Worm (Caenorhabditis elegans) whole organism, early embryonic: ENCODE results near the gene nlp-78.

Experiments used
- B0310.2 ChIP-seq: sonication (generic microtip); optimal IDR thresholded peaks from 2 replicates; lab custom pipeline; 2016; ENCODE audit warnings: mild to moderate bottlenecking, missing genetic modification characterization, missing compliant biosample characterization
- aly-1 ChIP-seq: sonication (generic microtip); optimal IDR thresholded peaks from 2 replicates; lab custom pipeline; 2016; ENCODE audit warnings: missing genetic modification characterization, missing compliant biosample characterization
- ama-1 ChIP-seq: fragments of 150-350 bp; optimal IDR thresholded peaks from 2 replicates; lab custom pipeline; 2014
- ets-7 ChIP-seq: sonication (generic microtip); optimal IDR thresholded peaks from 2 replicates; lab custom pipeline; 2016; ENCODE audit warnings: missing genotype, missing genetic modification characterization, missing compliant biosample characterization
- hmg-4 ChIP-seq: fragments of 200-800 bp; sonication (Bioruptor generic); optimal IDR thresholded peaks from 2 replicates; lab custom pipeline; 2018; ENCODE audit warnings: mild to moderate bottlenecking, missing genetic modification characterization, missing compliant biosample characterization
- pes-1 ChIP-seq: fragments of 200-800 bp; sonication (Bioruptor generic); IDR thresholded peaks from 2 replicates; pipeline ENCODE4 v1.3.6; 2022; ENCODE audit warnings: missing genetic modification reagents, missing genetic modification characterization, missing compliant biosample characterization
- scrt-1 ChIP-seq: fragments of 200-800 bp; sonication (Bioruptor generic); IDR thresholded peaks from 2 replicates; pipeline ENCODE4 v1.3.6; 2022; ENCODE audit warnings: missing genetic modification characterization, missing compliant biosample characterization
- sea-1 ChIP-seq: fragments of 200-800 bp; sonication (Bioruptor generic); conservative IDR thresholded peaks from 2 replicates; pipeline ENCODE4 v1.3.6; 2022; ENCODE audit warnings: missing genetic modification characterization, missing compliant biosample characterization
- tbx-11 ChIP-seq: fragments of 200-800 bp; sonication (Bioruptor generic); IDR thresholded peaks from 2 replicates; pipeline ENCODE4 v1.3.6; 2022; ENCODE audit warnings: missing genetic modification characterization, missing compliant biosample characterization
- tbx-37 ChIP-seq: fragments of 200-800 bp; sonication (Bioruptor generic); conservative IDR thresholded peaks from 2 replicates; pipeline ENCODE4 v1.3.6; 2022; ENCODE audit warnings: missing genetic modification reagents, missing genetic modification characterization, missing compliant biosample characterization
- tra-4 ChIP-seq: sonication (generic microtip); optimal IDR thresholded peaks from 2 replicates; lab custom pipeline; 2017; ENCODE audit warnings: missing genetic modification characterization, missing compliant biosample characterization

DNA sequence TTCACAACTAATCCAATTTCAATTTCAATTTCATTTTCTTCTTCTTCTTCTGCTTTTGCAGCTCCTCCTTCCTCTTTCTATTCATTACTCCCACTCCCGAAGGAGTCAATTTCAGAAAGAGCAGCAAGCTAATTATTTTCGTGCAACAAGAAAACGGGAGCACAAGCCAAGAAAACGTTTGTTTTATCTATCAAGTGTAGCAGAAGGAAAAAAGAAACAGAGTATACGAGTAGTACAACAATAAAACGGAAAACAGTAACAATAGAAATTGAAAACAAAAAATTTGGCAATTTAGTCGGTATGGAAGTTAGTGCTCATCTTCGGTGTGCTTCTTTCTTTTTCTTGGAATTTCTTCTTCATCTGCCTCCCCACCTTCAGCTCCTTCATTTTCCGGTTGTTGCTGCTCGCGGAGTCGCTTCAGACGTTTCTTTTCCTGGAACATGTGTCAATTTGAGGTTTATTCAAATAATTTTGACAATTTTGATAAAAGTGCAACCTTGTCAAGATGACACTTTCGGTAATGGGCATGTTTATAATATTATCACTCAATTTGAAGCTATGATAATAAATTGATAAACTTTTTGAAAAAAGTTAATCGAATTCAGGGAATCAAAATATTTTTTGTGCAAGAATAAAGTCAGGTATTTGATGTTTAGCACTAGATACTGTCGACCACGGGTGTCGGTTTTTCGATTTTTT is 29.9 kb downstream of the nlp-78 start, which contains the start of gene W07A12.8:
- no peak for TF ChIP-seq ama-1 (lab: Kevin White, UChicago)
- TF ChIP-seq aly-1 (tag; lab: Kevin White, UChicago), result no peak
- TF ChIP-seq B0310.2 (tag; lab: Kevin White, UChicago), result no peak
- no peak for TF ChIP-seq sea-1
- no peak for TF ChIP-seq ets-7 (tag; lab: Kevin White, UChicago)
- TF ChIP-seq pes-1 (GFP tag; lab: Robert Waterston, UW), result no peak
- TF ChIP-seq scrt-1, result no peak
- no peak for TF ChIP-seq hmg-4
- no peak for TF ChIP-seq tbx-37 (GFP tag; lab: Robert Waterston, UW)
- TF ChIP-seq tbx-11 (GFP tag; lab: Robert Waterston, UW), result no peak
- TF ChIP-seq tra-4, result no peak
